Worm (Caenorhabditis elegans) whole organism, mixed stage, embryonic: ENCODE data around the gene F26H11.8.

Source experiments
- ceh-43 ChIP-seq: fragments of 200-800 bp; sonication (Bioruptor generic); optimal IDR thresholded peaks from 2 replicates; lab custom pipeline; 2018; ENCODE audit warnings: mild to moderate bottlenecking, missing genetic modification characterization, moderate library complexity, missing compliant biosample characterization
- ces-1 ChIP-seq: fragments of 150-350 bp; optimal IDR thresholded peaks from 2 replicates; lab custom pipeline; 2014; ENCODE audit warnings: missing biosample characterization, missing genetic modification reagents, missing genetic modification characterization
- hlh-1 ChIP-seq: fragments of 150-350 bp; optimal IDR thresholded peaks from 2 replicates; lab custom pipeline; 2014; ENCODE audit warnings: missing biosample characterization, missing genetic modification reagents, missing genetic modification characterization
- lin-13 ChIP-seq: fragments of 150-350 bp; optimal IDR thresholded peaks from 2 replicates; lab custom pipeline; 2014; ENCODE audit warnings: missing biosample characterization, missing genetic modification characterization
- lsy-2 ChIP-seq: fragments of 150-350 bp; optimal IDR thresholded peaks from 2 replicates; lab custom pipeline; 2014; ENCODE audit warnings: missing biosample characterization, missing genetic modification characterization
- nhr-12 ChIP-seq: fragments of 150-350 bp; optimal IDR thresholded peaks from 2 replicates; lab custom pipeline; 2014; ENCODE audit warnings: missing biosample characterization, missing genetic modification characterization
- nhr-76 ChIP-seq: sonication (generic microtip); optimal IDR thresholded peaks from 2 replicates; lab custom pipeline; 2017; ENCODE audit warnings: missing biosample characterization, missing genetic modification characterization
- snpc-4 ChIP-seq: fragments of 150-350 bp; optimal IDR thresholded peaks from 2 replicates; lab custom pipeline; 2014; ENCODE audit warnings: missing biosample characterization, missing genetic modification characterization
- unc-62 ChIP-seq: fragments of 150-350 bp; optimal IDR thresholded peaks from 2 replicates; lab custom pipeline; 2014; ENCODE audit warnings: missing biosample characterization, missing genetic modification reagents, missing genetic modification characterization

DNA sequence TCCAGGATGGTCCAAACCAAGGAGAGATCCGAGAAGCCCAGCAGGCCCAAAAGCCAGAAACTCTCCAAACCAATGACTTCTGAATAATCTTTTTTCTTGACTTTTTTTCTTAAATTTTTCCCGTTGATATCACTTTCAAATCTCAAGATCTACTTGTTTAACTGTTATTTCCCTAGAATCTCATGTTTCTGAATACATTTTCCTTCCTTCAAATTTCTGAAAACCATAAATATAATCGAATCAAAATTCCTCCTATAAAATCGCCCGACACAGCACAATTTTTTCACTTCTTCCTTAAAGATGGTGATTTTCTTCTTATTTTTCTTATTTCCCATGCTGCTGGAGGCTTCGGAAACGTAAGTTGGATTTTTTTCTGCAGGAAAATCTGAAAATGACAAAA, at the start of gene F26H11.8:
- TF ChIP-seq ces-1 (no peak), lsy-2 (tag; lab: Kevin White, UChicago) (no peak), lin-13 (tag; lab: Kevin White, UChicago) (no peak), nhr-12 (tag; lab: Kevin White, UChicago) (no peak), ceh-43 (GFP tag; lab: Kevin White, UChicago) (no peak), snpc-4 (tag; lab: Kevin White, UChicago) (no peak), hlh-1 (tag; lab: Kevin White, UChicago) (no peak), nhr-76 (tag; lab: Kevin White, UChicago) (no peak), unc-62 (GFP tag; lab: Kevin White, UChicago) (no peak)
